Worm (Caenorhabditis elegans): Measurements from ENCODE around the gene citk-2.
A peak's percentile ranks its signal among the peaks of the same experiment; 100 is the strongest.

Gene citk-2

DNA sequence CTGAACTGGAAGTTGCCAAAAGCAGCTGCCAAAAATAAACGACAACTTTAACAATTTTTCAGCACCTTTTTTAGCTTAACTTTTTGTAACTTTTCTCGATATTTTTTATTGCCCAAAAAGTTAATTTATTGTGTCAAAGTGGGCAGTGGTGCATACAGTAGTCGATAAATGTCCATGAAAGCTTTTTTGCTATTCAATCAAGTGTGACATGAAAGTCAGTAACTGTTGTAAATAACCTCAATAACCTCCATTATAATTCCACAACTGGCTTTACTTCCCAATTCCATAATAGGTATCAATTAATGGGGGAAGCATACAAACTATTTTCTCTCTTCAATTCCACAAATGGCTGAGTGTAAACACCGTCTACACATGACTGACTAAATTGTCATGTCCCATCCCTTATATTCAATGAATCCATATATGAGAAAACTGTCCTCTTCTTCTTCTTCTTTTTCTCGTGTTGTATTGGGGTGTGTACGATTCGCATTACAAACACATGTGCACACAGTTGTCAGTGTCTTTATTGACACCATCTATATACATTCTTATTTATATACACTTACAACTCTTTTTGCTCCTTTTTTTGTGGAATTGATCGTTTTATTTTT, 49.0 kb downstream of the citk-2 start (continued):
- TF ChIP-seq dpl-1 (GFP tag; optimal IDR thresholded peaks at IDR 0.05) (no peak), ceh-63 (GFP tag; optimal IDR thresholded peaks at IDR 0.05) (no peak), blmp-1 (tag; optimal IDR thresholded peaks at IDR 0.05) (peak; percentile 12), jun-1 (tag; optimal IDR thresholded peaks at IDR 0.05) (no peak), xbp-1 (tag; optimal IDR thresholded peaks at IDR 0.05) (no peak), efl-1 (optimal IDR thresholded peaks at IDR 0.05) (no peak), efl-1 (GFP tag; optimal IDR thresholded peaks at IDR 0.05 in 1 of 2) (peak in 1 of 2 experiments; percentile 80), ces-1 (GFP tag; optimal IDR thresholded peaks at IDR 0.05) (no peak), unc-86 (tag; optimal IDR thresholded peaks at IDR 0.05) (no peak), hpl-2 (GFP tag; optimal IDR thresholded peaks at IDR 0.05) (no peak), nhr-85 (tag) (peak; percentile 71), ztf-4 (tag; optimal IDR thresholded peaks at IDR 0.05) (no peak), nhr-12 (tag; optimal IDR thresholded peaks at IDR 0.05) (no peak), ztf-11 (tag; optimal IDR thresholded peaks at IDR 0.05) (no peak), lir-3 (tag; optimal IDR thresholded peaks at IDR 0.05; ENCODE audit: poor library complexity) (peak; percentile 5), lin-14 (GFP tag; optimal IDR thresholded peaks at IDR 0.05) (peak; percentile 59), zip-4 (GFP tag; optimal IDR thresholded peaks at IDR 0.05) (no peak), fos-1 (tag; optimal IDR thresholded peaks at IDR 0.05) (no peak), nhr-237 (tag; optimal IDR thresholded peaks at IDR 0.05) (no peak)

DNA sequence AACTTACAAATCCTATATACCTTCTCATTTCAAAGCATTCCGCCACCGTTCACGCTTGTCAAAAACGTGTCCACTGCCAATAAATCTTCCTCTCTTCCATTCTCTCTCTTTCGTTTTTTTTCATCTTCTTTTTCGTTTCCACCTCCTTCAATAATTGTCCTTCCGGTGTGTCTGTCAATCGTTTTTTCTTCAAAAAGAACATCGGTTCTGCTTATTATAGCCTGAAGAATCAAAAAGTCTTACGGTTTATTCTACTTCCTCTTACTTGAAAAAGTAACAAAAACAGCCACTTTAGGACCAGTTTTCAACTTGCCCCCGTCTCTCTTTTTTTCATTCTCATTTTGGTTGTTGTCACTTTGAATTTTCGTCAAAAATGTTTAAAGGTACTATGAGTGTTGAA, 49.9 kb downstream of the citk-2 start:
- TF ChIP-seq grh-1 (GFP tag; IDR thresholded peaks at IDR 0.05): peak; percentile 48
- TF ChIP-seq nhr-85 (tag): peak; percentile 77
- TF ChIP-seq nhr-84 (tag; optimal IDR thresholded peaks at IDR 0.05): no peak
- TF ChIP-seq lsy-2 (tag; optimal IDR thresholded peaks at IDR 0.05): peak in 1 of 2 experiments; percentile 15
- peak; percentile 38 for TF ChIP-seq nhr-20 (tag; optimal IDR thresholded peaks at IDR 0.05)
- no peak for TF ChIP-seq tlp-1 (tag; optimal IDR thresholded peaks at IDR 0.05)
- TF ChIP-seq nhr-71 (tag; optimal IDR thresholded peaks at IDR 0.05): no peak
- peak in 1 of 2 experiments; percentile 15 for TF ChIP-seq lin-35 (GFP tag; optimal IDR thresholded peaks at IDR 0.05)
- TF ChIP-seq mep-1 (tag; optimal IDR thresholded peaks at IDR 0.05): peak; percentile 16
- peak; percentile 42 for TF ChIP-seq blmp-1 (tag; optimal IDR thresholded peaks at IDR 0.05)
- TF ChIP-seq lin-14 (GFP tag; optimal IDR thresholded peaks at IDR 0.05): peak; percentile 43
- peak; percentile 34 for TF ChIP-seq tbx-2 (tag; optimal IDR thresholded peaks at IDR 0.05)
- TF ChIP-seq nhr-90 (tag; optimal IDR thresholded peaks at IDR 0.05; ENCODE audit: poor library complexity): peak; percentile 10

DNA sequence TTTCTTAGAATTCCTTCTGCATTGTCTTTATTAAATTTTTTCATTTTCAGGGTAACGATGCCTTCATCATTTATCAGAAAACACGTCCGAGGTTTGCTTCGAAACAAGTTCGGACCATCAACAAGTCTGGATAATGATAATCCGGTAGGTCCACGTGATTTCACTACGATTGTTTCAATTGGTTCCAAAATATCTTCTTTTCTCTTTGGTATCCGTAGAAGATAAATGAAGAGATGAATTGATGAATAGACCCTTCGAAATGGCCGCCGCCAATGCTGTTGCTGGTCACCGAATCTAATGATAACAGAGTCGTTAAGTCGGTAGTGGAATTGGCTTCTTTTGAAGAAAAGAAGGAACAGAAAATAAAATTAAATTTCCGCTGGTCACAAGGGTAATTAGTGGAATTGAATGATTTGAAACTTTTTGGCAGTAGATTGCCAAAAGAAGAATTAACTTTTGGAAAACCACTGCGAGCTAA, 50.6 kb downstream of the citk-2 start, which contains the start of gene F33G12.6:
Gene F33G12.6 (plus strand): TSS at position 51 of the 478 bp plus-strand sequence.
- peak; percentile 24 for TF ChIP-seq nhr-71 (tag; optimal IDR thresholded peaks at IDR 0.05)
- no peak for TF ChIP-seq nhr-19 (GFP tag; conservative IDR thresholded peaks at IDR 0.05)
- TF ChIP-seq snu-23 (GFP tag; optimal IDR thresholded peaks at IDR 0.05): peak; percentile 31
- TF ChIP-seq xbp-1 (tag; optimal IDR thresholded peaks at IDR 0.05): no peak
- peak; percentile 69 for TF ChIP-seq lin-14 (GFP tag; optimal IDR thresholded peaks at IDR 0.05)
- TF ChIP-seq tbx-2 (tag; optimal IDR thresholded peaks at IDR 0.05): peak; percentile 38
- TF ChIP-seq sptf-1 (tag; optimal IDR thresholded peaks at IDR 0.05): no peak
- TF ChIP-seq rnt-1 (tag; optimal IDR thresholded peaks at IDR 0.05): peak; percentile 45
- TF ChIP-seq lin-35 (GFP tag; optimal IDR thresholded peaks at IDR 0.05): no peak
- no peak for TF ChIP-seq elt-2 (tag; optimal IDR thresholded peaks at IDR 0.05)
- peak in 1 of 2 experiments; percentile 15 for TF ChIP-seq lsy-2 (tag; optimal IDR thresholded peaks at IDR 0.05)
- TF ChIP-seq mep-1 (tag; optimal IDR thresholded peaks at IDR 0.05): peak; percentile 52
- TF ChIP-seq ceh-8 (GFP tag; optimal IDR thresholded peaks at IDR 0.05): no peak
- no peak for TF ChIP-seq nhr-84 (tag; optimal IDR thresholded peaks at IDR 0.05)
- no peak for TF ChIP-seq efl-1 (optimal IDR thresholded peaks at IDR 0.05)
- no peak for TF ChIP-seq efl-1 (GFP tag; optimal IDR thresholded peaks at IDR 0.05 in 1 of 2)
- TF ChIP-seq unc-130 (tag; optimal IDR thresholded peaks at IDR 0.05): peak; percentile 40
- no peak for TF ChIP-seq nhr-90 (tag; optimal IDR thresholded peaks at IDR 0.05; ENCODE audit: poor library complexity)
- no peak for TF ChIP-seq skn-1 (tag; optimal IDR thresholded peaks at IDR 0.05)
- TF ChIP-seq nhr-237 (tag; optimal IDR thresholded peaks at IDR 0.05): no peak
- TF ChIP-seq nhr-85 (tag): peak; percentile 81
- TF ChIP-seq swsn-7 (tag; optimal IDR thresholded peaks at IDR 0.05): no peak
- peak in 2 of 6 experiments; percentile 19 to 46 for TF ChIP-seq elt-3 (tag; optimal IDR thresholded peaks at IDR 0.05)
- peak; percentile 65 for TF ChIP-seq blmp-1 (tag; optimal IDR thresholded peaks at IDR 0.05)
- peak in 1 of 2 experiments; percentile 44 for TF ChIP-seq mdl-1 (tag; optimal IDR thresholded peaks at IDR 0.05)
